Fruit fly (Drosophila melanogaster): ENCODE data around the gene nmd.

The nmd gene

DNA sequence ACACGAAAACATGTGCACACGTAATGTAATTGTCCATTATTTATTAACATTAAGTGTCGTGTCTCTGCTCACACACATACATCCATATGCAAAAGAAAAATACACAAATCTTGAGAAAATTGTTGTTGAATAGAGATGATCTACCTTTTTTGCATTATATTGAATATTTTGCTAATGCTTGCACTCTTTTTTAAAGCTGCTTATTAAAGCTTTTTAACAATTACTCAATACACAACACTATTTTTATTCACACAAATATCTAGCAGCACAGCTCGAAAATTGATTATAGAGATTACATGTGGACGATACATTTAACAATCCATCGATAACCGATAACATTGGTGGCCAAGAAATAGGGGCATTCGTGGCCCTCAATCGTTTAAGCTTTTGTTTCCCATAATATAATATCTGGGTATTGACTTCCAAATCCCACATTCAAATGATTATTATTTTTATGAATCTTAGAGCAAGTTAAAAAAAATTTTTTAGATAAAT is 11.6 kb downstream of the nmd start, which contains the start of gene Ufd4 (continued):
- TF ChIP-seq CG7987 (GFP tag; optimal IDR thresholded peaks at IDR 0.05) (peak; percentile 43), Meics (GFP tag; optimal IDR thresholded peaks at IDR 0.05) (no peak), Scr (GFP tag; IDR thresholded peaks at IDR 0.05; ENCODE audit: partially characterized antibody) (peak; percentile 55), CG9609 (GFP tag; optimal IDR thresholded peaks at IDR 0.05) (peak; percentile 16), CG18764 (GFP tag; optimal IDR thresholded peaks at IDR 0.05) (peak; percentile 50), CG10959 (GFP tag; IDR thresholded peaks at IDR 0.05) (no peak), Ets65A (GFP tag) (no peak), fd102C (GFP tag; optimal IDR thresholded peaks at IDR 0.05) (no peak), CG11247 (GFP tag; IDR thresholded peaks at IDR 0.05) (no peak), abd-A (tag; optimal IDR thresholded peaks at IDR 0.05) (no peak), CG4404 (GFP tag; IDR thresholded peaks at IDR 0.05) (no peak), CG15011 (GFP tag; optimal IDR thresholded peaks at IDR 0.05) (no peak), Max (GFP tag; optimal IDR thresholded peaks at IDR 0.05) (peak; percentile 53), CG6175 (GFP tag; IDR thresholded peaks at IDR 0.05) (no peak), CG12071 (GFP tag; optimal IDR thresholded peaks at IDR 0.05) (no peak), pzg (GFP tag; optimal IDR thresholded peaks at IDR 0.05) (peak; percentile 62), mam (GFP tag; optimal IDR thresholded peaks at IDR 0.05) (peak; percentile 62), cwo (GFP tag; optimal IDR thresholded peaks at IDR 0.05) (no peak), CG4328 (GFP tag; optimal IDR thresholded peaks at IDR 0.05) (no peak), Mad (GFP tag; optimal IDR thresholded peaks at IDR 0.05) (peak; percentile 13), cg (GFP tag; optimal IDR thresholded peaks at IDR 0.05) (peak; percentile 84), Nf-YC (tag; optimal IDR thresholded peaks at IDR 0.05) (peak; percentile 78), B-H2 (GFP tag; optimal IDR thresholded peaks at IDR 0.05) (peak; percentile 48), CG10147 (GFP tag; optimal IDR thresholded peaks at IDR 0.05) (no peak), Sox100B (GFP tag; optimal IDR thresholded peaks at IDR 0.05) (no peak), Nf-YA (GFP tag; IDR thresholded peaks at IDR 0.05) (peak; percentile 44; the same call in 1 of the 2 replicates), CG1603 (tag; optimal IDR thresholded peaks at IDR 0.05) (no peak), CG12659 (GFP tag; optimal IDR thresholded peaks at IDR 0.05) (peak; percentile 79), H15 (GFP tag; IDR thresholded peaks at IDR 0.05) (no peak), CG33557 (GFP tag; optimal IDR thresholded peaks at IDR 0.05) (no peak), grn (GFP tag; optimal IDR thresholded peaks at IDR 0.05) (no peak), Ada2b (GFP tag; IDR thresholded peaks at IDR 0.05) (peak; percentile 65), crc (GFP tag; optimal IDR thresholded peaks at IDR 0.05) (peak; percentile 28), CG12391 (tag; optimal IDR thresholded peaks at IDR 0.05) (peak; percentile 82), klu (GFP tag; IDR thresholded peaks at IDR 0.05) (no peak), CG18599 (GFP tag; optimal IDR thresholded peaks at IDR 0.05) (no peak), CG9797 (GFP tag; optimal IDR thresholded peaks at IDR 0.05) (no peak), CG17802 (tag; optimal IDR thresholded peaks at IDR 0.05) (no peak), stwl (tag; optimal IDR thresholded peaks at IDR 0.05) (peak; percentile 75), CG2712 (tag; optimal IDR thresholded peaks at IDR 0.05) (peak; percentile 86), nerfin-1 (tag; optimal IDR thresholded peaks at IDR 0.05) (no peak), bab2 (GFP tag; optimal IDR thresholded peaks at IDR 0.05) (peak; percentile 56), luna (GFP tag; optimal IDR thresholded peaks at IDR 0.05) (no peak), CG3838 (GFP tag; optimal IDR thresholded peaks at IDR 0.05) (no peak), CG6683 (GFP tag; optimal IDR thresholded peaks at IDR 0.05) (peak; percentile 24), ash1 (GFP tag; optimal IDR thresholded peaks at IDR 0.05) (no peak), CG12155 (GFP tag; optimal IDR thresholded peaks at IDR 0.05) (peak; percentile 57), bbx (GFP tag; IDR thresholded peaks at IDR 0.05; ENCODE audit: partially characterized antibody) (peak; percentile 61; the same call in 1 of the 2 replicates), hbn (GFP tag; IDR thresholded peaks at IDR 0.05; ENCODE audit: partially characterized antibody) (no peak; the same call in 1 of the 2 replicates), dimm (GFP tag; IDR thresholded peaks at IDR 0.05) (no peak)
